Fruit fly (Drosophila melanogaster) whole organism, wandering third instar larva: ENCODE results near the gene CG32440.

Source experiments
- Abd-B ChIP-seq: fragments of >200 bp; optimal IDR thresholded peaks from 2 replicates; lab custom pipeline; 2017; ENCODE audit warnings: missing biosample characterization, missing genetic modification characterization
- CG9705 ChIP-seq: fragments of 200-800 bp; sonication (Bioruptor generic); optimal IDR thresholded peaks from 2 replicates; lab custom pipeline; 2018; ENCODE audit warnings: missing biosample characterization, mild to moderate bottlenecking, missing genetic modification characterization
- CrebA ChIP-seq: fragments of 200-800 bp; sonication (Bioruptor generic); optimal IDR thresholded peaks from 2 replicates; lab custom pipeline; 2016; ENCODE audit warnings: missing biosample characterization, mild to moderate bottlenecking, missing genetic modification characterization, borderline replicate concordance
- Dfd ChIP-seq: fragments of >200 bp; optimal IDR thresholded peaks from 2 replicates; lab custom pipeline; 2017; ENCODE audit warnings: missing biosample characterization, missing genetic modification characterization
- Dif ChIP-seq: fragments of 200-275, 200-300 bp; sonication (Bioruptor generic); optimal IDR thresholded peaks from 2 replicates; lab custom pipeline; 2018; ENCODE audit warnings: missing biosample characterization, missing genetic modification characterization; ENCODE audit not compliant: partially characterized antibody
- GATAd ChIP-seq: sonication (Bioruptor generic); optimal IDR thresholded peaks from 2 replicates; lab custom pipeline; 2016; ENCODE audit warnings: missing biosample characterization, missing genetic modification characterization
- Hnf4 ChIP-seq: fragments of 200-800 bp; sonication (Bioruptor generic); optimal IDR thresholded peaks from 2 replicates; lab custom pipeline; 2016; ENCODE audit warnings: missing biosample characterization, mild to moderate bottlenecking, missing genetic modification characterization
- Hr78 ChIP-seq: fragments of >200 bp; optimal IDR thresholded peaks from 2 replicates; lab custom pipeline; 2017; ENCODE audit warnings: missing biosample characterization, missing genetic modification characterization
- Hr83 ChIP-seq: fragments of 200-300 bp; sonication (Bioruptor generic); optimal IDR thresholded peaks from 2 replicates; lab custom pipeline; 2016; ENCODE audit warnings: missing biosample characterization, mild to moderate bottlenecking, missing genetic modification characterization, moderate library complexity; ENCODE audit not compliant: poor library complexity, severe bottlenecking
- Jra ChIP-seq: sonication (Bioruptor generic); optimal IDR thresholded peaks from 2 replicates; lab custom pipeline; 2016; ENCODE audit warnings: missing biosample characterization, missing genetic modification characterization
- Mio ChIP-seq: sonication (Bioruptor generic); optimal IDR thresholded peaks from 2 replicates; lab custom pipeline; 2016; ENCODE audit warnings: missing biosample characterization, missing genetic modification characterization
- Myc ChIP-seq: fragments of >200 bp; optimal IDR thresholded peaks from 2 replicates; lab custom pipeline; 2017
- N ChIP-seq: fragments of >200 bp; optimal IDR thresholded peaks from 2 replicates; lab custom pipeline; 2018; ENCODE audit warnings: missing biosample characterization, missing external identifiers, missing genetic modification characterization
- OdsH ChIP-seq: fragments of 200-800 bp; sonication (Bioruptor generic); optimal IDR thresholded peaks from 2 replicates; lab custom pipeline; 2016; ENCODE audit warnings: missing biosample characterization, mild to moderate bottlenecking, missing genetic modification characterization
- Rel ChIP-seq, 2 experiments: fragments of 200-800 bp; sonication (Bioruptor generic) in 1 of 2; optimal IDR thresholded peaks; 2 replicates in 1 of 2; 3 replicates in 1 of 2; lab custom pipeline; 2016 to 2019; ENCODE audit warnings: mild to moderate bottlenecking in 2 of 2, missing biosample characterization in 2 of 2, missing genetic modification characterization in 2 of 2, moderate library complexity in 1 of 2
- Sp1 ChIP-seq: fragments of 200-800 bp; sonication (Bioruptor generic); optimal IDR thresholded peaks from 3 replicates; lab custom pipeline; 2019; ENCODE audit warnings: missing biosample characterization, mild to moderate bottlenecking, missing genetic modification characterization, moderate library complexity
- Vsx2 ChIP-seq: fragments of 200-300, 225-300 bp; sonication (Bioruptor generic); optimal IDR thresholded peaks from 2 replicates; lab custom pipeline; 2018; ENCODE audit warnings: missing biosample characterization, missing genetic modification characterization; ENCODE audit not compliant: partially characterized antibody
- br ChIP-seq: fragments of 200-800 bp; sonication (Bioruptor generic); optimal IDR thresholded peaks from 2 replicates; lab custom pipeline; 2016; ENCODE audit warnings: missing biosample characterization, missing genetic modification characterization
- brk ChIP-seq: fragments of 200-800 bp; sonication (Bioruptor generic); optimal IDR thresholded peaks from 2 replicates; lab custom pipeline; 2016; ENCODE audit warnings: missing biosample characterization, mild to moderate bottlenecking, missing genetic modification characterization
- dl ChIP-seq, 2 experiments: fragments of 175-275, 200-275 bp in 1 of 2; fragments of 200-275 bp in 1 of 2; sonication (Bioruptor generic); optimal IDR thresholded peaks; lab custom pipeline; 2018; ENCODE audit warnings: mild to moderate bottlenecking in 2 of 2, missing biosample characterization in 2 of 2, missing genetic modification characterization in 2 of 2, moderate library complexity in 2 of 2; ENCODE audit not compliant: partially characterized antibody in 2 of 2, insufficient read depth in 1 of 2
- dmrt93B ChIP-seq: fragments of 200-800 bp; sonication (Bioruptor generic); optimal IDR thresholded peaks from 2 replicates; lab custom pipeline; 2018; ENCODE audit warnings: missing biosample characterization, mild to moderate bottlenecking, missing genetic modification characterization
- ey ChIP-seq: fragments of 200-800 bp; sonication (Bioruptor generic); optimal IDR thresholded peaks from 2 replicates; lab custom pipeline; 2016; ENCODE audit warnings: missing biosample characterization, missing genetic modification characterization
- foxo ChIP-seq, 2 experiments: fragments of 200-800 bp; sonication (Bioruptor generic); optimal IDR thresholded peaks; 2 replicates in 1 of 2; 3 replicates in 1 of 2; lab custom pipeline; 2016 to 2017; ENCODE audit warnings: missing biosample characterization in 2 of 2, missing genetic modification characterization in 2 of 2
- fru ChIP-seq: fragments of 200-800 bp; sonication (Bioruptor generic); optimal IDR thresholded peaks from 3 replicates; lab custom pipeline; 2016; ENCODE audit warnings: missing biosample characterization, mild to moderate bottlenecking, missing genetic modification characterization
- h ChIP-seq: fragments of 200-800 bp; sonication (Bioruptor generic); optimal IDR thresholded peaks from 3 replicates; lab custom pipeline; 2016; ENCODE audit warnings: missing biosample characterization, mild to moderate bottlenecking, missing genetic modification characterization
- lola ChIP-seq: fragments of >200 bp; optimal IDR thresholded peaks from 2 replicates; lab custom pipeline; 2017; ENCODE audit warnings: missing biosample characterization, missing genetic modification characterization
- pan ChIP-seq: fragments of >200 bp; optimal IDR thresholded peaks from 2 replicates; lab custom pipeline; 2017
- psq ChIP-seq: fragments of 200-800 bp; sonication (Bioruptor generic); optimal IDR thresholded peaks from 3 replicates; lab custom pipeline; 2017; ENCODE audit warnings: missing biosample characterization, mild to moderate bottlenecking, missing genetic modification characterization, moderate library complexity
- rgr ChIP-seq: fragments of 200-800 bp; sonication (Bioruptor generic); optimal IDR thresholded peaks from 3 replicates; lab custom pipeline; 2016; ENCODE audit warnings: missing biosample characterization, mild to moderate bottlenecking, missing genetic modification characterization
- sage ChIP-seq: fragments of 200-800 bp; sonication (Bioruptor generic); optimal IDR thresholded peaks from 2 replicates; lab custom pipeline; 2016; ENCODE audit warnings: missing biosample characterization, mild to moderate bottlenecking, missing genetic modification characterization
- sv ChIP-seq: fragments of 200-800 bp; sonication (Bioruptor generic); optimal IDR thresholded peaks from 3 replicates; lab custom pipeline; 2016; ENCODE audit warnings: missing biosample characterization, missing genetic modification characterization
- usp ChIP-seq: fragments of >200 bp; optimal IDR thresholded peaks from 2 replicates; lab custom pipeline; 2017; ENCODE audit warnings: missing biosample characterization, missing genetic modification characterization

CG32440 gene

DNA sequence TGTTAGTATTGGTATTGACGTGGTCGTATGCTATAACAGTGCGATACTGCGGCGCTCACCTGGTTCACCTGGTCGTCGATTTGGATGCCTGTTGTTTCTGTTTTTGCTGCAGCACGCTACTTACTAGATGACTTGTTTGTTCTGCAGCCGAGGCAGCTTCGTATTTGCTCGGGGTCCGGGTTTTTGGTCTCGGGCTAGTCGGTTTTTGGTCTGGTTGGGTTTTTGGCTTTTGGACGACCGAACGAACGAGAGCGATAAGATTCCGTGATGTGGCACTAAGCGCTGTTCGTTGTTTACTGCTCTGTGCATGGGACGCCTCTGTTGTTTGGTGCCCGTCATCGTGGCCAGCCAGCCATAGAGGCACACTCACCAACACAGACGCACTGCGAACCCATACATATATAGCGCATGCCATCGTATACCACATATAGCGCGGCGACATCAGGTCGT lies 11.0 kb upstream of the CG32440 start, which contains the start of gene ebd2:
ebd2 (minus strand) TSS at position 306 of the 450 bp plus-strand sequence.
- peak; percentile 32 for TF ChIP-seq psq (GFP tag; lab: Kevin White, UChicago)
- TF ChIP-seq foxo (GFP tag; optimal IDR thresholded peaks at IDR 0.05; lab: Kevin White, UChicago): peak in 1 of 2 experiments; percentile 2
- no peak for TF ChIP-seq Dfd (GFP tag; lab: Kevin White, UChicago)
- TF ChIP-seq fru (GFP tag; lab: Kevin White, UChicago): peak; percentile 49
- peak; percentile 30 for TF ChIP-seq Jra
- no peak for TF ChIP-seq GATAd (GFP tag; lab: Kevin White, UChicago)
- TF ChIP-seq Rel (GFP tag; optimal IDR thresholded peaks at IDR 0.05; lab: Kevin White, UChicago): peak; percentile 9
- TF ChIP-seq Rel (tag; optimal IDR thresholded peaks at IDR 0.05; lab: Kevin White, UChicago): no peak
- TF ChIP-seq OdsH (GFP tag; lab: Kevin White, UChicago): peak; percentile 34
- peak; percentile 76 for TF ChIP-seq CrebA (GFP tag; lab: Kevin White, UChicago)
- TF ChIP-seq h (GFP tag; lab: Kevin White, UChicago): peak; percentile 58
- TF ChIP-seq brk (GFP tag; lab: Kevin White, UChicago): no peak
- no peak for TF ChIP-seq dl (GFP tag; optimal IDR thresholded peaks at IDR 0.05; lab: Kevin White, UChicago; ENCODE audit: insufficient read depth in 1 of 2, partially characterized antibody in 2 of 2)
- no peak for TF ChIP-seq Dif (GFP tag; lab: Kevin White, UChicago)
- no peak for TF ChIP-seq ey (GFP tag; lab: Kevin White, UChicago)
- TF ChIP-seq br (GFP tag; lab: Kevin White, UChicago): peak; percentile 6
- TF ChIP-seq Hr83 (GFP tag; lab: Kevin White, UChicago): peak; percentile 72

DNA sequence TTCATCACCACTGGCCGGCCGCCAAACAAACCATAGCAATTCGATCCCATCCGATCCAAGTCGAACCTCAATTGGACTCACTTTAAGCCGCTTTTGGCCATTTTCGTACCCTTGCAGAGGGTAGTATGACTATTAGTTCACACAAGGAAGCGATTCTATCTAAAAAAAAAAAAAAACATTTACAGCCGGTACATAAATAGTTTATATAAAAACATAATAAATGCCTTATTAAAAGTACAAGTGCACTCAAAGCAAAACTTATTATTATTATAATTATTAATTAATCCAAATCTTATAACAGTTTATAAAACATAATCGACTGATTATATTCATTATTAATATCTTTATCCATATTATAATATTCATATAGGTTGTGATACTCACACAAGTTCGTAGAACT lies 3.6 kb upstream of the CG32440 start, which contains the start of gene CG12971:
CG12971 (minus strand) TSS at position 101 of the 400 bp plus-strand sequence.
- no peak for TF ChIP-seq N (GFP tag; lab: Kevin White, UChicago)

DNA sequence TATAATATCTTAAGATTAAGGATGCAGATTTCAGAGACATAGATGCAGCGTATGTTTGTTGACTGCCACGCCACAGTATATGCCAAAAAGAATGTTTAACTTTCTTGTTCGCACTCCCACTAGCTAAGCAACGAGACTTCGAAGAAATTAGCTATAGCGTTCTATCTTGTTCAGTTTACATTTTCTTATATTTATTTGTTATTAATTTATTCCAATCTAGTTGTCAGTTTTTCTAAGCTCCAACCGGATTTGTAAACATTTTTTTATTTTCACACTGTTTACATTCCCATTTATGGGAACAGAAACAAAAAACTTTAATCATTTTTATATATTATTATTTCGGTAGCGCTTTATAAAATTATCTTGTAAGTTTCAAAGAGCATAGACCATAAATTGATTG lies 2.6 kb upstream of the CG32440 start, which contains the start of gene CG32437:
CG32437 (plus strand) TSS at position 301 of the 400 bp plus-strand sequence.
- TF ChIP-seq Vsx2: no peak
- TF ChIP-seq psq (GFP tag; lab: Kevin White, UChicago): no peak
- TF ChIP-seq br (GFP tag; lab: Kevin White, UChicago): no peak
- no peak for TF ChIP-seq foxo (GFP tag; optimal IDR thresholded peaks at IDR 0.05; lab: Kevin White, UChicago)
- no peak for TF ChIP-seq Dfd (GFP tag; lab: Kevin White, UChicago)
- no peak for TF ChIP-seq lola (GFP tag; lab: Kevin White, UChicago)
- TF ChIP-seq usp (GFP tag; lab: Kevin White, UChicago): no peak
- no peak for TF ChIP-seq sv (GFP tag; lab: Kevin White, UChicago)
- TF ChIP-seq pan: no peak
- TF ChIP-seq rgr (GFP tag; lab: Kevin White, UChicago): no peak
- TF ChIP-seq ey (GFP tag; lab: Kevin White, UChicago): no peak
- no peak for TF ChIP-seq CG9705 (GFP tag; lab: Kevin White, UChicago)
- no peak for TF ChIP-seq h (GFP tag; lab: Kevin White, UChicago)
- no peak for TF ChIP-seq Hnf4
- TF ChIP-seq OdsH (GFP tag; lab: Kevin White, UChicago): no peak
- no peak for TF ChIP-seq fru (GFP tag; lab: Kevin White, UChicago)
- no peak for TF ChIP-seq Mio

DNA sequence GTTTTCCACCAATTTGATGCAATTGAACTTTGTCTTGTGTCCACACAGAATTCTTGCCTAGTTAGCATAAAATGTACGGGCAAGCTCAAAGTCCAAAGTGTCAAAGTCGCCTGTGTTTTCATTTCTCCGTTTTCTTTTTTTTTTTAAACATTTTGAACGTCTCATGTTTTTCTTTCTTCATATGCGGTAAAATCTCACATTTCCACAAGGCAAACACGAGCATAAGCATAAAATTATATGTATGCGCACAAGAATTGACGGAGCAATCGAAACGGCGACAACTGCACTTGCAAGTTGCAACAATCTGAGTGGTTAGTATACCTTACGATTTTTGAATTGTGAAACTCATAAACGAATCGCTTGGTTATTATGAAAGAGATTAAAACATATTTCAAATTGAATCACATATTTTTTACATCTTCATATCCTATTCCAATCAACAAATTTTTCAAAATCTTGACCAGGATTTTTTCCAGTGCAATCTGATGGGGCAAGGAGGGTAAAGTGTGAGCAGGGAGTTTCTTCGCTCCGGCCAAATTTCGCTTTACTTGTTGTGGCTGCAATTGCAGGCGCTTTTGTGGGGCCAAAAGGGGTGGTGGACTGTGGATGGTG lies 4.1 kb downstream of the CG32440 start:
- TF ChIP-seq GATAd (GFP tag; lab: Kevin White, UChicago) (no peak), br (GFP tag; lab: Kevin White, UChicago) (no peak)

DNA sequence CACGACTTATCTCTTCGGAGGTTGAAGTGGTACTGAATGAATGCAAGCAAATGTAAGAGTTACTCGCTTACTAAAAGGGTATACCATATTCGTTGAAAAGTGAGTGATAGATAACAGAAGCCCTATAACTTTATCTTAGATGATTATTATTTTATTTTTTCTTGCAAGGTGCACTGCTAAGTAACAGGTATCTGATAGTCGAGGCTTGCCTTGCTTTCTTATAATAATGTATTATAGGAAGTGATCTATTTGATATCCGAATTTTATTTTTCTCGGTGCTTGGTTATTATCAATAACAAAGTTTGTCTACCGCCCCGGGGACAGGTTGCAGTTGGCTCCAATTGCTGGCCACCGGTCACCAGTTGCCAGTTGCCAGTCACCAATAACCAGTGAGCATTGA lies 11.3 kb downstream of the CG32440 start:
- TF ChIP-seq Sp1: no peak
- no peak for TF ChIP-seq Mio
- TF ChIP-seq lola (GFP tag; lab: Kevin White, UChicago): no peak
- no peak for TF ChIP-seq Myc (lab: Kevin White, UChicago)
- TF ChIP-seq h (GFP tag; lab: Kevin White, UChicago): no peak
- TF ChIP-seq OdsH (GFP tag; lab: Kevin White, UChicago): no peak
- TF ChIP-seq Hr78: no peak
- no peak for TF ChIP-seq Rel (GFP tag; optimal IDR thresholded peaks at IDR 0.05; lab: Kevin White, UChicago)
- TF ChIP-seq Rel (tag; optimal IDR thresholded peaks at IDR 0.05; lab: Kevin White, UChicago): no peak
- no peak for TF ChIP-seq dl (GFP tag; optimal IDR thresholded peaks at IDR 0.05; lab: Kevin White, UChicago; ENCODE audit: insufficient read depth in 1 of 2, partially characterized antibody in 2 of 2)
- TF ChIP-seq CG9705 (GFP tag; lab: Kevin White, UChicago): no peak
- no peak for TF ChIP-seq ey (GFP tag; lab: Kevin White, UChicago)
- no peak for TF ChIP-seq N (GFP tag; lab: Kevin White, UChicago)
- TF ChIP-seq Abd-B (GFP tag; lab: Kevin White, UChicago): no peak
- no peak for TF ChIP-seq dmrt93B (GFP tag; lab: Kevin White, UChicago)
- TF ChIP-seq sage (GFP tag; lab: Kevin White, UChicago): no peak
- TF ChIP-seq sv (GFP tag; lab: Kevin White, UChicago): no peak
- no peak for TF ChIP-seq Dfd (GFP tag; lab: Kevin White, UChicago)
- no peak for TF ChIP-seq Vsx2
- TF ChIP-seq brk (GFP tag; lab: Kevin White, UChicago): no peak
